Worm (Caenorhabditis elegans) whole organism, L2 larva: Measurements from ENCODE around the gene snu-23.

Experiments
- Y55F3AM.14 ChIP-seq: fragments of 200-800 bp; sonication (Bioruptor generic); optimal IDR thresholded peaks from 2 replicates; lab custom pipeline; 2018; ENCODE audit warnings: mild to moderate bottlenecking, missing genetic modification characterization, missing compliant biosample characterization
- elt-1 ChIP-seq: fragments of 150-350 bp; optimal IDR thresholded peaks from 2 replicates; lab custom pipeline; 2014; ENCODE audit warnings: missing biosample characterization, missing genetic modification characterization
- elt-3 ChIP-seq: sonication (generic microtip); optimal IDR thresholded peaks from 2 replicates; lab custom pipeline; 2017; ENCODE audit warnings: missing biosample characterization, missing genetic modification characterization
- lin-11 ChIP-seq: fragments of 150-350 bp; sonication (generic microtip); optimal IDR thresholded peaks from 2 replicates; lab custom pipeline; 2014; ENCODE audit warnings: missing biosample characterization, missing genetic modification characterization, inconsistent platforms, mixed read lengths
- lsy-2 ChIP-seq, 2 experiments: fragments of 150-350 bp in 1 of 2; sonication (generic microtip) in 1 of 2; optimal IDR thresholded peaks; 2 replicates each; lab custom pipeline; 2014 to 2017; ENCODE audit warnings: missing biosample characterization in 2 of 2, missing genetic modification characterization in 2 of 2
- sem-4 ChIP-seq: fragments of 150-350 bp; optimal IDR thresholded peaks from 2 replicates; lab custom pipeline; 2014; ENCODE audit warnings: missing biosample characterization, missing genetic modification reagents, missing genetic modification characterization
- snpc-4 ChIP-seq: fragments of 150-350 bp; optimal IDR thresholded peaks from 2 replicates; lab custom pipeline; 2014; ENCODE audit warnings: missing biosample characterization, missing genetic modification characterization
- unc-39 ChIP-seq: fragments of 150-350 bp; optimal IDR thresholded peaks from 2 replicates; lab custom pipeline; 2014; ENCODE audit warnings: missing biosample characterization, missing genetic modification characterization

DNA sequence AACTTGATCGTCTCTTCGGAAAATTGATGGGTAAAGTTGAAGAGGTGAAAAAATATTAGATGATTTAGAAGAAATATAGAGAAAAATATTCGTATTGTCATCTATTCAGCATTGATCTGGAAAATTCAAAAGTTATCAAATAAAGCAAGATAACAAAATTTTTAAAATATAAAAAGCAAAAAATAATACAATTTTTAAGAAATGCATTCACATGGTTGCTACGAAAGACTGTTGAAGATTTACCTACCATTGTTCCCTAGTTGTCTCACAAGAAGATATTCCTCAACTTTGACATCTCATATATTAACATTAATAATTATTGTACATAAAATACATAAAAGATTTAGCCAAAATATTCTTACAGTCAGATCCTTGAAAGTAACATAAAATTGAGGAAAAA is 15.6 kb downstream of the snu-23 start, which contains the start of gene cdh-3:
- TF ChIP-seq lin-11 (no peak), sem-4 (tag; lab: Kevin White, UChicago) (no peak), unc-39 (no peak), snpc-4 (tag; lab: Kevin White, UChicago) (no peak), lsy-2 (tag; optimal IDR thresholded peaks at IDR 0.05; lab: Kevin White, UChicago) (no peak), elt-1 (no peak), elt-3 (tag; lab: Kevin White, UChicago) (no peak), Y55F3AM.14 (GFP tag; lab: Kevin White, UChicago) (no peak)
